Worm (Caenorhabditis elegans) whole organism, L1 larva: Measurements from ENCODE around the gene C03H5.7.
A peak's percentile ranks its signal among the peaks of the same experiment; 100 is the strongest.

Source experiments
- C04F5.9 ChIP-seq: sonication (generic microtip); optimal IDR thresholded peaks from 2 replicates; lab custom pipeline; 2016; ENCODE audit warnings: missing genetic modification characterization, missing compliant biosample characterization
- C34B4.2 ChIP-seq: sonication (generic microtip); optimal IDR thresholded peaks from 2 replicates; lab custom pipeline; 2017; ENCODE audit warnings: mild to moderate bottlenecking, missing genetic modification characterization, missing compliant biosample characterization
- ama-1 ChIP-seq: fragments of 150-350 bp; optimal IDR thresholded peaks from 2 replicates; lab custom pipeline; 2014
- blmp-1 ChIP-seq: fragments of 150-350 bp; optimal IDR thresholded peaks from 2 replicates; lab custom pipeline; 2014; ENCODE audit warnings: missing biosample characterization, missing genetic modification characterization
- ceh-63 ChIP-seq: fragments of 200-800 bp; sonication (Bioruptor generic); optimal IDR thresholded peaks from 2 replicates; lab custom pipeline; 2018; ENCODE audit warnings: mild to moderate bottlenecking, missing genetic modification characterization, missing compliant biosample characterization
- ceh-88 ChIP-seq: fragments of 200-800 bp; sonication (Bioruptor generic); IDR thresholded peaks from 2 replicates; pipeline ENCODE4 v1.3.6; 2022; ENCODE audit warnings: missing genetic modification characterization, missing compliant biosample characterization
- ces-1 ChIP-seq: fragments of 150-350 bp; optimal IDR thresholded peaks from 2 replicates; lab custom pipeline; 2014; ENCODE audit warnings: missing biosample characterization, missing genetic modification reagents, missing genetic modification characterization
- dsc-1 ChIP-seq: sonication (generic microtip); optimal IDR thresholded peaks from 2 replicates; lab custom pipeline; 2016; ENCODE audit warnings: mild to moderate bottlenecking, missing genetic modification characterization, missing compliant biosample characterization
- efl-1 ChIP-seq, 4 experiments: fragments of 150-350 bp; optimal IDR thresholded peaks in 3 of 4; peaks in 1 of 4; 1 replicate in 1 of 4; 2 replicates in 3 of 4; lab custom pipeline; 2014; ENCODE audit warnings: missing biosample characterization in 2 of 4, missing genetic modification characterization in 2 of 4, missing genetic modification reagents in 2 of 4
- efl-3 ChIP-seq: fragments of 200-800 bp; sonication (Bioruptor generic); optimal IDR thresholded peaks from 2 replicates; lab custom pipeline; 2018; ENCODE audit warnings: mild to moderate bottlenecking, missing genetic modification characterization, missing compliant biosample characterization
- egl-13 ChIP-seq: sonication (generic microtip); optimal IDR thresholded peaks from 2 replicates; lab custom pipeline; 2016; ENCODE audit warnings: missing genotype, missing genetic modification reagents, missing genetic modification characterization, missing compliant biosample characterization
- elt-2 ChIP-seq: sonication (generic microtip); optimal IDR thresholded peaks from 2 replicates; lab custom pipeline; 2016; ENCODE audit warnings: missing genetic modification characterization, mild to moderate bottlenecking, inconsistent platforms, missing compliant biosample characterization, missing genetic modification reagents
- elt-3 ChIP-seq, 6 experiments: fragments of 150-350 bp in 1 of 6; sonication (generic microtip); optimal IDR thresholded peaks; 2 replicates each; lab custom pipeline; 2017 to 2018; ENCODE audit warnings: missing biosample characterization in 6 of 6, missing genetic modification characterization in 6 of 6, inconsistent platforms in 1 of 6
- fkh-8 ChIP-seq: sonication (generic microtip); optimal IDR thresholded peaks from 2 replicates; lab custom pipeline; 2016; ENCODE audit warnings: mild to moderate bottlenecking, missing genetic modification characterization, missing compliant biosample characterization
- fos-1 ChIP-seq: fragments of 150-350 bp; optimal IDR thresholded peaks from 2 replicates; lab custom pipeline; 2014; ENCODE audit warnings: missing biosample characterization, missing genetic modification characterization
- hlh-17 ChIP-seq: fragments of 200-800 bp; sonication (Bioruptor generic); optimal IDR thresholded peaks from 2 replicates; lab custom pipeline; 2018; ENCODE audit warnings: missing genetic modification characterization, mild to moderate bottlenecking, missing compliant biosample characterization, moderate library complexity, borderline replicate concordance
- hpl-2 ChIP-seq: fragments of 150-350 bp; optimal IDR thresholded peaks from 2 replicates; lab custom pipeline; 2014; ENCODE audit warnings: missing biosample characterization, missing genetic modification reagents, missing genetic modification characterization
- irx-1 ChIP-seq: sonication (generic microtip); optimal IDR thresholded peaks from 2 replicates; lab custom pipeline; 2016; ENCODE audit warnings: missing genetic modification characterization, missing compliant biosample characterization
- isw-1 ChIP-seq: fragments of 200-800 bp; sonication (Bioruptor generic); IDR thresholded peaks from 2 replicates; pipeline ENCODE4 v1.3.6; 2022; ENCODE audit warnings: missing genetic modification characterization, missing compliant biosample characterization
- jun-1 ChIP-seq: fragments of 150-350 bp; optimal IDR thresholded peaks from 2 replicates; lab custom pipeline; 2014; ENCODE audit warnings: missing biosample characterization, missing genetic modification reagents, missing genetic modification characterization
- lin-14 ChIP-seq: fragments of 200-800 bp; sonication (Bioruptor generic); optimal IDR thresholded peaks from 2 replicates; lab custom pipeline; 2018; ENCODE audit warnings: mild to moderate bottlenecking, missing genetic modification characterization, moderate library complexity, missing compliant biosample characterization
- lin-15B ChIP-seq: fragments of 150-350 bp; sonication (generic microtip); optimal IDR thresholded peaks from 3 replicates; lab custom pipeline; 2014; ENCODE audit warnings: missing biosample characterization, missing genetic modification characterization
- lin-35 ChIP-seq, 2 experiments: fragments of 150-350 bp; optimal IDR thresholded peaks; 2 replicates each; lab custom pipeline; 2014; ENCODE audit warnings: missing biosample characterization in 2 of 2, missing genetic modification characterization in 2 of 2, missing genetic modification reagents in 2 of 2
- lir-3 ChIP-seq: sonication (generic microtip); optimal IDR thresholded peaks from 2 replicates; lab custom pipeline; 2016; ENCODE audit warnings: mild to moderate bottlenecking, missing genetic modification characterization, moderate library complexity, missing compliant biosample characterization; ENCODE audit not compliant: poor library complexity
- mab-9 ChIP-seq: fragments of 200-800 bp; sonication (Bioruptor generic); IDR thresholded peaks from 2 replicates; pipeline ENCODE4 v1.3.6; 2022; ENCODE audit warnings: missing genetic modification reagents, missing genetic modification characterization, missing compliant biosample characterization
- nhr-11 ChIP-seq: fragments of 150-350 bp; optimal IDR thresholded peaks from 2 replicates; lab custom pipeline; 2014; ENCODE audit warnings: missing biosample characterization, missing genetic modification characterization
- nhr-12 ChIP-seq: sonication (generic microtip); optimal IDR thresholded peaks from 2 replicates; lab custom pipeline; 2017; ENCODE audit warnings: missing biosample characterization, missing genetic modification characterization
- nhr-237 ChIP-seq: fragments of 150-350 bp; optimal IDR thresholded peaks from 2 replicates; lab custom pipeline; 2014; ENCODE audit warnings: missing biosample characterization, missing genetic modification characterization
- nhr-47 ChIP-seq: sonication (generic microtip); optimal IDR thresholded peaks from 2 replicates; lab custom pipeline; 2016; ENCODE audit warnings: mild to moderate bottlenecking, missing genetic modification characterization, moderate library complexity, missing compliant biosample characterization
- nhr-71 ChIP-seq: sonication (generic microtip); optimal IDR thresholded peaks from 2 replicates; lab custom pipeline; 2016; ENCODE audit warnings: mild to moderate bottlenecking, missing genetic modification characterization, moderate library complexity, missing compliant biosample characterization
- nhr-85 ChIP-seq: sonication (generic microtip); peaks from one replicate; lab custom pipeline; 2016; ENCODE audit warnings: missing genetic modification characterization, inconsistent platforms, missing compliant biosample characterization
- pax-3 ChIP-seq: fragments of 200-800 bp; sonication (Bioruptor generic); optimal IDR thresholded peaks from 2 replicates; lab custom pipeline; 2018; ENCODE audit warnings: mild to moderate bottlenecking, missing genetic modification characterization, moderate library complexity, missing compliant biosample characterization
- pqm-1 ChIP-seq: sonication (generic microtip); optimal IDR thresholded peaks from 3 replicates; lab custom pipeline; 2017; ENCODE audit warnings: missing biosample characterization, missing genetic modification characterization
- sup-37 ChIP-seq: fragments of 200-800 bp; sonication (Bioruptor generic); optimal IDR thresholded peaks from 2 replicates; lab custom pipeline; 2018; ENCODE audit warnings: mild to moderate bottlenecking, missing genetic modification characterization, missing compliant biosample characterization
- zip-4 ChIP-seq: fragments of 200-800 bp; sonication (Bioruptor generic); optimal IDR thresholded peaks from 2 replicates; lab custom pipeline; 2018; ENCODE audit warnings: mild to moderate bottlenecking, missing genetic modification characterization, moderate library complexity, missing compliant biosample characterization
- ztf-11 ChIP-seq, 2 experiments: sonication (generic microtip); optimal IDR thresholded peaks; 2 replicates each; lab custom pipeline; 2016 to 2017; ENCODE audit warnings: missing genetic modification characterization in 2 of 2, missing biosample characterization in 1 of 2, missing compliant biosample characterization in 1 of 2
- ztf-4 ChIP-seq: fragments of 150-350 bp; optimal IDR thresholded peaks from 2 replicates; lab custom pipeline; 2014; ENCODE audit warnings: missing biosample characterization, missing genetic modification characterization

The C03H5.7 gene

ce11 chrII:379935-380334 is at the start of gene C03H5.7:
Gene C03H5.7, plus strand, starts transcription at chrII:380235.
- TF ChIP-seq lin-14 (GFP tag; lab: Kevin White, UChicago) (no peak), jun-1 (tag; lab: Kevin White, UChicago) (no peak), efl-1 (optimal IDR thresholded peaks at IDR 0.05; lab: Kevin White, UChicago) (no peak), efl-1 (GFP tag; optimal IDR thresholded peaks at IDR 0.05 in 1 of 2; lab: Kevin White, UChicago) (no peak), ces-1 (GFP tag; lab: Kevin White, UChicago) (no peak), ceh-88 (GFP tag; lab: Robert Waterston, UW) (no peak), ztf-4 (tag; lab: Kevin White, UChicago) (no peak), egl-13 (no peak), blmp-1 (no peak), elt-3 (tag; optimal IDR thresholded peaks at IDR 0.05; lab: Kevin White, UChicago) (no peak), lin-15B (tag; lab: Kevin White, UChicago) (no peak), hlh-17 (no peak), nhr-85 (tag; lab: Kevin White, UChicago) (no peak), ceh-63 (GFP tag; lab: Kevin White, UChicago) (no peak), irx-1 (tag; lab: Kevin White, UChicago) (no peak), mab-9 (no peak)

DNA sequence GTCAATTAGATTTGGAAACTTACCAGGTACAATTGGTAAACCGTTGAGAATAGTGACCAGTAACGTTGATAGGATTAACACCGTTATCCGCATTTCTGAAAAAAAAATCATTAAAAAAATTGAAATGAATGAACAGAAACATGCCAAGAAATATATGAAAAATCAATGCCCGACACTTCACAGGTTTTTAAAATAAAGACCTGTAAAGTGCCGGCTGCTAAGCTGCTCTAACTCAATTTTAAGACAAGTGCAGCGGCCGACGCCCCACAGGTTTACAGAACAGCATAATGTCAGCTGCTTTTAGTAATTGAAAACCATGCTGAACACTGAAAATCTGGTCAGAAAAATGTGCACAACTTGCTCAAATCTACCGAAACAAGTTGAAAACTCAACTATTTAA is 47.6 kb upstream of the C03H5.7 start, which contains the start of gene cbn-1:
TSS of gene cbn-1 (minus strand) at position 101 of the 400 bp plus-strand sequence.
- TF ChIP-seq nhr-47 (no peak), fos-1 (no peak), zip-4 (GFP tag; lab: Kevin White, UChicago) (no peak), efl-3 (GFP tag; lab: Kevin White, UChicago) (no peak), sup-37 (GFP tag; lab: Kevin White, UChicago) (no peak), hpl-2 (GFP tag; lab: Kevin White, UChicago) (no peak), ces-1 (GFP tag; lab: Kevin White, UChicago) (no peak), pqm-1 (no peak), lin-35 (GFP tag; optimal IDR thresholded peaks at IDR 0.05; lab: Kevin White, UChicago) (no peak), ama-1 (lab: Kevin White, UChicago) (no peak), irx-1 (tag; lab: Kevin White, UChicago) (no peak), nhr-71 (no peak), ztf-11 (tag; optimal IDR thresholded peaks at IDR 0.05; lab: Kevin White, UChicago) (no peak), lir-3 (tag; lab: Kevin White, UChicago) (no peak), C34B4.2 (tag; lab: Kevin White, UChicago) (no peak), C04F5.9 (tag; lab: Kevin White, UChicago) (no peak)

DNA sequence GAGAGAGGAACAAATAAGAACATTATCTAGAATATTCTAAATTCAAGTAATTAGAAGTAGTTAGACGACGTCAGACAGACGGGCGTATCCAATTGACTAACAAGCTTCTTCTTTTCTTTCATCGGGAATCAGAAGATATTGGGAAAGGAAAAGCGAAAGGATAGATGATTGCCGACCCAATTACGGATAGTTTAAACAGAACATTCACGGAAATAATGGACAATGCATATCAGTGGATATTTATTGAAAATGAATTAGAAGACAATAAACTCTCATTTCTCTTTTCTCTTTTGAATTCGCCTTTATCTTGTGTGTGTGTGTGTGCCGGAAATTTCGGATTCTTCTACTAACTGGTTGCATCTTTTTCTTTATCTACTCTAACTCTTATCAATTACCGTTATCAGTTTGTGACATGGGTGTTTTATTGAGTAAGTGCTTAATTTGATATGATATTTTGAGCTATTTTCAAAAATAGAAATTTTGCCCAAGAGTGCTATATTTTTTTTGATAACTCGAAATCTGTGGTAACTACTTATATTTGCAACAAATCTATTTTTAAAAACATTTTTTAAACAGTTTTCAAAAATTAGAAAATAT is 46.1 kb upstream of the C03H5.7 start:
- no peak for TF ChIP-seq hpl-2 (GFP tag; lab: Kevin White, UChicago)
- TF ChIP-seq ztf-11 (tag; optimal IDR thresholded peaks at IDR 0.05; lab: Kevin White, UChicago): no peak
- no peak for TF ChIP-seq nhr-12
- TF ChIP-seq elt-2: peak; percentile 52
- TF ChIP-seq pqm-1: peak; percentile 38
- peak; percentile 97 for TF ChIP-seq blmp-1
- no peak for TF ChIP-seq isw-1 (GFP tag; lab: Robert Waterston, UW)
- TF ChIP-seq efl-1 (optimal IDR thresholded peaks at IDR 0.05; lab: Kevin White, UChicago): no peak
- no peak for TF ChIP-seq efl-1 (GFP tag; optimal IDR thresholded peaks at IDR 0.05 in 1 of 2; lab: Kevin White, UChicago)
- TF ChIP-seq lin-14 (GFP tag; lab: Kevin White, UChicago): no peak
- no peak for TF ChIP-seq nhr-47
- TF ChIP-seq elt-3 (tag; optimal IDR thresholded peaks at IDR 0.05; lab: Kevin White, UChicago): peak in 4 of 6 experiments; percentile 25 to 65 (median 51)
- TF ChIP-seq jun-1 (tag; lab: Kevin White, UChicago): no peak
- no peak for TF ChIP-seq egl-13
- TF ChIP-seq nhr-237 (tag; lab: Kevin White, UChicago): no peak
- no peak for TF ChIP-seq dsc-1 (tag; lab: Kevin White, UChicago)
- no peak for TF ChIP-seq ztf-4 (tag; lab: Kevin White, UChicago)
- TF ChIP-seq, all 84 proteins: peak for 4

DNA sequence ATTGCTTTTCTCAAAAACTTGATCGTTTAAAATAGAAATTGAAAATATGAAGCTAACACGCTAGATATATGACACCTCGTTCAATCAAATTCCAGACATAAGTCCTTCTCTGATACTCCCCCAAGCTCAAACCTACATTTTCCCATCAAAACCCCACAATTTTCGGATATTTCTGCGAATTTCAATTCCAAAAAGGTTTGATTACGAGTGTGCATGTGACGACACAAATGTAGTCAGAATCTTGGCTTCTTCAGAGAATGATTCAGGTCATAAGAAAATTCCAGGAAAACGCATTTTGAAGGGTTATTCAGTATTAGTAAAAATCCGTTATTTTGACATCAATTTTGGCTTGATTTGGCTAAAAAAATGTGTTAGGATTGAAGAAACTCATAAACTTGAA is 45.2 kb upstream of the C03H5.7 start:
- TF ChIP-seq pax-3 (tag; lab: Kevin White, UChicago) (peak; percentile 75), fkh-8 (peak; percentile 79), nhr-11 (peak; percentile 48), nhr-47 (peak; percentile 13), elt-3 (tag; optimal IDR thresholded peaks at IDR 0.05; lab: Kevin White, UChicago) (no peak)
